Worm (Caenorhabditis elegans): ENCODE results near the gene ZK892.6.

The ZK892.6 gene

DNA sequence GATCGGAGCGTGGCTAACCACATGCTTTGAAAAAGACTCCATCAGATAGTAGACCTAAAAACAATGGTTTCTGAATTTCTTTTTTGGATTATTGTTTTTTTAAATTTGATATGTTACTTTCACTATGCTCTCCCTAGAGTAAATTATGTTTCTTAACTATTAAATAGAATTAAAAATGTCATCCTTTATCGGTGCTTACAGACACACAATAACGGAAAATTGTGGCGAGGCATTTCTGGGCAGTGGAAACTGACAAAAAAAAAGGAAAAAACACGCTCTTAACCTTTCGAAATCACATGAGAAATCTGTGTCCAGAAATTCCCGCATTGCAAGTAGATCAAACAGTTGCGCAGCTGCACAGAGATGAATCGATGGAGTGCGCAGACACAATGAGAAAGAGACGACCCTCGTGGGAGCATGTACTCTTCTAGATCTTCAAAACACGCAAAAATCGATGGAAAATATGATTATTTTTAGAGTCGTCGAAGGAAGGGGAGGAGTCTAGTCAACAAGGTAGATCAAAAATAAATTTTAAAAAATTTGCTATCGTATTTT lies at the start of gene ZK892.6:
Gene ZK892.6, minus strand, starts transcription at position 51 of the 555 bp plus-strand sequence.
- no peak for TF ChIP-seq hlh-4 (tag; optimal IDR thresholded peaks at IDR 0.05)
- TF ChIP-seq unc-62 (GFP tag; optimal IDR thresholded peaks at IDR 0.05) = no peak
- no peak for TF ChIP-seq unc-86 (tag; optimal IDR thresholded peaks at IDR 0.05)
- TF ChIP-seq lir-3 (tag; optimal IDR thresholded peaks at IDR 0.05; ENCODE audit: poor library complexity) = no peak
- TF ChIP-seq tlp-1 (tag; optimal IDR thresholded peaks at IDR 0.05) = no peak
- no peak for TF ChIP-seq lin-15B (tag; optimal IDR thresholded peaks at IDR 0.05)
- no peak for TF ChIP-seq elt-3 (tag; optimal IDR thresholded peaks at IDR 0.05)
- no peak for TF ChIP-seq ces-1 (GFP tag; optimal IDR thresholded peaks at IDR 0.05)

DNA sequence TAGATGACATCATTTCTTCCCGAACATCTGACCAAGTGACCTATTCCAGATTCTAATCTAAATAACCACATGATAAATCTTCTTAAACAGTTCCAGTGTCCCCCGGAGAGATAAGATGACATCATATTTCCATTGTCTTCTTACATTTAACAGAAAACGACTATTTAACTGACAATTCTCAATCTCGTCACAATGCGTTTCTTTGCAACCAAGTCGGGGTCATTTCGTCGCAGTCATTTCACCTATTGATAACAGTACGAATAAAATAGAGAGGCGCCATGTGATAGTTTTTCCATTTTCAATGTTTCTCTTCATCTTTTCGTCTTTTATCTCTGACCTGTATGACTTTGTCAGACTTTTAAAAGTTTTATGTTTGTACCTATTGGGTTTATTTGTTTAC lies 49.1 kb upstream of the ZK892.6 start:
- TF ChIP-seq nhr-47 (tag; optimal IDR thresholded peaks at IDR 0.05) (no peak), nhr-11 (tag; optimal IDR thresholded peaks at IDR 0.05) (no peak), egl-27 (tag; optimal IDR thresholded peaks at IDR 0.05) (no peak), snu-23 (GFP tag; optimal IDR thresholded peaks at IDR 0.05) (peak; percentile 59), C16A3.4 (tag; optimal IDR thresholded peaks at IDR 0.05) (no peak), elt-2 (tag; optimal IDR thresholded peaks at IDR 0.05) (peak; percentile 53), blmp-1 (tag; optimal IDR thresholded peaks at IDR 0.05) (peak; percentile 84), tbx-2 (tag; optimal IDR thresholded peaks at IDR 0.05) (peak; percentile 13), nhr-90 (tag; optimal IDR thresholded peaks at IDR 0.05; ENCODE audit: poor library complexity) (peak; percentile 58), nhr-19 (GFP tag; conservative IDR thresholded peaks at IDR 0.05) (peak; percentile 32; the same call in 1 of the 2 replicates), nhr-71 (tag; optimal IDR thresholded peaks at IDR 0.05) (peak; percentile 60), ceh-82 (tag; optimal IDR thresholded peaks at IDR 0.05) (no peak), rnt-1 (tag; optimal IDR thresholded peaks at IDR 0.05) (no peak), elt-3 (tag; optimal IDR thresholded peaks at IDR 0.05) (peak in 4 of 6 experiments; percentile 24 to 85 (median 59)), unc-86 (tag; optimal IDR thresholded peaks at IDR 0.05) (no peak), nhr-85 (tag) (peak; percentile 90), pax-3 (tag; optimal IDR thresholded peaks at IDR 0.05) (no peak), lin-14 (GFP tag; optimal IDR thresholded peaks at IDR 0.05) (peak; percentile 73), jun-1 (tag; optimal IDR thresholded peaks at IDR 0.05) (no peak), lsy-2 (tag; optimal IDR thresholded peaks at IDR 0.05) (peak in 1 of 2 experiments; percentile 8), lin-35 (GFP tag; optimal IDR thresholded peaks at IDR 0.05) (peak in 1 of 2 experiments; percentile 57), hlh-17 (GFP tag; optimal IDR thresholded peaks at IDR 0.05; ENCODE audit: borderline replicate concordance) (no peak), mep-1 (tag; optimal IDR thresholded peaks at IDR 0.05) (peak; percentile 44), nhr-20 (tag; optimal IDR thresholded peaks at IDR 0.05) (peak; percentile 75), ceh-90 (tag; optimal IDR thresholded peaks at IDR 0.05) (no peak)

DNA sequence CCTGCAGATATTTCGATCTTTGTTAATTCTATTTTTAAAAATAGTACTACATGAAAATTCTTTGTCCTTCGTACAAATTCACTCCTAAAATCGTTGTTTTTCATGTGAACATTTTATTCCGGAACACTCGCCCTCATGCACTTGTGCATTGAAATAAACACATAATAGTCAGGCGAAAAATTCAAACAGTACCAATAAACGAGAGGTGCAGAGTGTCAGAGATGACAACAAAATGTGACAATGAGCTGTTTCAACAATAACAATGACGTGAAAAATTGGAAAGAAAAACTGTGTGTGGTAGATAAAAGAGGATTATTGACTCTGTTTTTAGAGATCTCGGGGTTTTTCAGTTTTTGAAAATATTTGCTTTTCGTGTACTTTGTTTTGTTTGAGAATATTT lies 48.3 kb upstream of the ZK892.6 start, which contains the start of gene F52H3.6:
Gene F52H3.6, minus strand, starts transcription at position 228 of the 400 bp plus-strand sequence.
- TF ChIP-seq mef-2 (tag; optimal IDR thresholded peaks at IDR 0.05) (no peak), elt-2 (tag; optimal IDR thresholded peaks at IDR 0.05) (peak; percentile 16), efl-1 (optimal IDR thresholded peaks at IDR 0.05) (no peak), efl-1 (GFP tag; optimal IDR thresholded peaks at IDR 0.05 in 1 of 2) (peak in 1 of 2 experiments; percentile 21), mab-9 (GFP tag; IDR thresholded peaks at IDR 0.05) (no peak), fkh-8 (tag; optimal IDR thresholded peaks at IDR 0.05) (no peak), lin-35 (GFP tag; optimal IDR thresholded peaks at IDR 0.05) (peak in 1 of 2 experiments; percentile 10), dpl-1 (GFP tag; optimal IDR thresholded peaks at IDR 0.05) (no peak)

DNA sequence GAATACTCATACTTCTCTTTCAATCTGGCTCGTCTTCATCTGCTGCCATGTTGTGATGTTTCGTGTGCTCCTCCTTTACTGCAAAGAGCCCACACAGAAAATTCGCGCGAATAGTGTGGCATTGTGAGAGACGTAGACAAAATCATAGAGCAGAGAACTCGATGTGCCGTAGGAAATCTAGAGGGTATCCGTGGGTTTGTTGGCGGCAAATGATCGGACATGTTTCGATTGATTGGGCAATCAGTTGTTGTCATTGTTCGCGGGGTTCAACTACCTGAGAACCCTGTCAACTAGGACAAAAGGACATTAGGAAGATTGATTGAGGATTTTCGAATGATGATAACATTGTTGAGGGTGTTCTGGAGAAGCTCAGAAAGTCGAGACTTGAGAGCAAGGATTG lies 45.1 kb upstream of the ZK892.6 start:
- TF ChIP-seq lin-14 (GFP tag; optimal IDR thresholded peaks at IDR 0.05) = peak; percentile 65
- TF ChIP-seq dsc-1 (tag; optimal IDR thresholded peaks at IDR 0.05) = peak; percentile 24
- TF ChIP-seq lin-13 (GFP tag; optimal IDR thresholded peaks at IDR 0.05) = no peak
- TF ChIP-seq pag-3 (tag; optimal IDR thresholded peaks at IDR 0.05; ENCODE audit: borderline replicate concordance, insufficient read depth) = peak; percentile 52
- TF ChIP-seq sptf-1 (tag; optimal IDR thresholded peaks at IDR 0.05) = no peak
- peak; percentile 27 for TF ChIP-seq rnt-1 (tag; optimal IDR thresholded peaks at IDR 0.05)
- TF ChIP-seq nhr-71 (tag; optimal IDR thresholded peaks at IDR 0.05) = peak; percentile 4
- TF ChIP-seq nhr-84 (tag; optimal IDR thresholded peaks at IDR 0.05) = no peak
- no peak for TF ChIP-seq nhr-20 (tag; optimal IDR thresholded peaks at IDR 0.05)
- TF ChIP-seq lsy-2 (tag; optimal IDR thresholded peaks at IDR 0.05) = peak in 1 of 2 experiments; percentile 6

All from whole organism, L1 larva.